Worm (Caenorhabditis elegans): ENCODE measurements around the gene ZK1320.5.

Gene ZK1320.5

ce11 chrII:9651700-9652099 lies 13.8 kb downstream of the ZK1320.5 start, which contains the start of gene ZK1307.4:
Gene ZK1307.4 (minus strand): TSS chrII:9651800.
- no peak for TF ChIP-seq hlh-12 (tag; optimal IDR thresholded peaks at IDR 0.05)
- no peak for TF ChIP-seq F49E8.2 (tag; optimal IDR thresholded peaks at IDR 0.05; ENCODE audit: insufficient read depth)
- no peak for TF ChIP-seq repo-1 (tag; optimal IDR thresholded peaks at IDR 0.05)
- TF ChIP-seq madf-10 (tag; optimal IDR thresholded peaks at IDR 0.05): no peak
- TF ChIP-seq K12H6.12 (tag; optimal IDR thresholded peaks at IDR 0.05): no peak
- TF ChIP-seq unc-62 (GFP tag; optimal IDR thresholded peaks at IDR 0.05): no peak
- TF ChIP-seq Y67H2A.10 (GFP tag; conservative IDR thresholded peaks at IDR 0.05): no peak

DNA sequence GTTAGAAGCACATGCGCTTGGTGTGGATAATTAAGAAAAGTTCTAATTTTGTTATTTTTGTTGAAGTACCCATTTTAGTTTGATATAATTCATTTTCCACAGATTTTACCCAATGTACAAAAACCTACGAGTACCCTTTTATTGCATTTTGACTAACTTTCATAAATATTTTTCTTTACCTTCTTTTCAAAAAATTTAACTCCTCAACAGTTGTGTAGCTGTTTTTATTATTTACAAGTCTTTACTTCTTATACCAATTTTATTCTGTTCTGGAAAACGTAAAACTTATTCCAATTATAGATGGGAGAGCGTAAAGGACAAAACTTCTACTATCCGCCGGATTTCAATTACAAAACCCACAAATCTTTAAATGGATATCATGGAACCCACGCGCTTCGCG lies 16.3 kb downstream of the ZK1320.5 start, which contains the start of gene ZK1307.9:
Gene ZK1307.9, plus strand, starts transcription at position 301 of the 400 bp plus-strand sequence.
- TF ChIP-seq lsl-1 (GFP tag; optimal IDR thresholded peaks at IDR 0.05) (no peak), ama-1 (optimal IDR thresholded peaks at IDR 0.05) (peak; percentile 21), ama-1 (GFP tag; optimal IDR thresholded peaks at IDR 0.05) (no peak), xnd-1 (tag; optimal IDR thresholded peaks at IDR 0.05) (no peak), F52B5.7 (tag; optimal IDR thresholded peaks at IDR 0.05) (no peak), hmg-1.2 (GFP tag; IDR thresholded peaks at IDR 0.05) (0 out of 2 replicates have a peak, but pooled peaks have one; percentile 18), madf-6 (GFP tag; IDR thresholded peaks at IDR 0.05) (peak; percentile 39; the same call in 1 of the 2 replicates), pha-4 (tag; optimal IDR thresholded peaks at IDR 0.05) (no peak)

DNA sequence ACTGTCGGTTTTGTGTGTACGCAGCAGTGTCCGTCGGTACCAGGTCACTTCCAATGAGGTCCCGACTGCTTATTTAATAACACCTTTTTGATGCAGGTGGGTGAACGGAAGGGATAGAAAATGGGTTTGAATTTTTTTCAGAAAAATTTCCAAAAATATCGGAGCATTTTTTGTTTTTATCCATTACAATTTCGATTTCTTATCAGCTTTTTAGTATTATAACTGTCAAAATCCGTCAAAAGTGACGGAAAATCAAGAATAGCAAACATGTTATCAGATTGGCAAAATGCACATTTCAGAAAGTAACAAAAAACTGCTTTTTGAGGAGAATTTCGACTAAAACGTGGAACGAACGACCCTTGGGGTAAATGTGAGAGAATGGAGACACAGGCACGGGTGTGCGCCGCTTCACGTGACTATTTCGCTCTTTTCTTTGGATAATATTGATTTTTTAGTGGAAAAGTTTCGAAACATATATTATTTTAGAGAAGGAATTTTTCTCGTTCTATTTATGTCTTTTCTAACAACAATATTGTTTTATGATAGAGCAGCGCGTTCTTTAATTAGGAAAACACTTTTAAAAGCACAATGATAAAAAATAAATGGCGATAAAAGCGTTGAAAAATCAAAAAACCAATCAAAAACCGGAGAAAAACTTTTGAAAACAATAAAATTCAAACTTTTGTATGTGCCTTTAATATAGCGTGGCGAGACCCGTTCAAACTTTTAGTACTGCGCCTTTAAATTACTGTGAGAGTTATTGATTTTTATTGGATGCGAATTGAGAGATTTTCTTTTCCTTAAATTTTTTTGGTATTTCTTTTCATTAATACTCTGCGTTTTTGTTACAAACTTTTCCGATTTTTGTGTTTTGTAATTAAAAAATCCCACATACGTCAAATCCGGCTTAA lies 18.3 kb downstream of the ZK1320.5 start, which contains the start of gene sqv-8:
Gene sqv-8, plus strand, starts transcription at position 51 of the 911 bp plus-strand sequence.
- TF ChIP-seq tbp1 (GFP tag; optimal IDR thresholded peaks at IDR 0.05) (no peak), lir-1 (GFP tag; conservative IDR thresholded peaks at IDR 0.05) (no peak), madf-6 (GFP tag; IDR thresholded peaks at IDR 0.05) (peak; percentile 97), somi-1 (GFP tag; optimal IDR thresholded peaks at IDR 0.05) (no peak), sptf-2 (GFP tag; optimal IDR thresholded peaks at IDR 0.05) (no peak), tbx-9 (tag; optimal IDR thresholded peaks at IDR 0.05; ENCODE audit: borderline replicate concordance) (no peak), F55B11.4 (tag; optimal IDR thresholded peaks at IDR 0.05; ENCODE audit: borderline replicate concordance, insufficient read depth) (no peak), nhr-179 (tag; optimal IDR thresholded peaks at IDR 0.05) (no peak), F10E7.11 (tag; optimal IDR thresholded peaks at IDR 0.05) (no peak), atf-7 (tag; optimal IDR thresholded peaks at IDR 0.05) (no peak), madf-3 (GFP tag; IDR thresholded peaks at IDR 0.05) (no peak), unc-62 (GFP tag; optimal IDR thresholded peaks at IDR 0.05) (peak; percentile 28), D2030.7 (GFP tag; IDR thresholded peaks at IDR 0.05) (peak; percentile 62; the same call in 1 of the 2 replicates), lin-35 (GFP tag; optimal IDR thresholded peaks at IDR 0.05) (no peak), ztf-6 (GFP tag; IDR thresholded peaks at IDR 0.05) (no peak), ceh-79 (tag; optimal IDR thresholded peaks at IDR 0.05) (no peak), rec-8 (tag; optimal IDR thresholded peaks at IDR 0.05) (no peak), F57A8.1 (GFP tag; optimal IDR thresholded peaks at IDR 0.05) (no peak), ztf-25 (GFP tag; IDR thresholded peaks at IDR 0.05) (no peak), F49E8.2 (tag; optimal IDR thresholded peaks at IDR 0.05; ENCODE audit: insufficient read depth) (peak; percentile 11), pha-4 (tag; optimal IDR thresholded peaks at IDR 0.05) (no peak), nhr-27 (tag; optimal IDR thresholded peaks at IDR 0.05) (no peak), ets-4 (GFP tag; optimal IDR thresholded peaks at IDR 0.05) (no peak), dox-1 (GFP tag; IDR thresholded peaks at IDR 0.05) (0 out of 2 replicates have a peak, but pooled peaks have one; percentile 17), F22D6.2 (tag; optimal IDR thresholded peaks at IDR 0.05) (no peak), hlh-12 (tag; optimal IDR thresholded peaks at IDR 0.05) (no peak), F52B5.7 (tag; optimal IDR thresholded peaks at IDR 0.05) (no peak), B0261.1 (tag; optimal IDR thresholded peaks at IDR 0.05) (no peak), ztf-3 (GFP tag; optimal IDR thresholded peaks at IDR 0.05) (no peak), egl-18 (GFP tag; IDR thresholded peaks at IDR 0.05) (no peak), Y79H2A.3 (GFP tag; conservative IDR thresholded peaks at IDR 0.05) (no peak), akir-1 (GFP tag; optimal IDR thresholded peaks at IDR 0.05) (no peak), ztf-18 (tag; optimal IDR thresholded peaks at IDR 0.05) (no peak), athp-1 (tag; optimal IDR thresholded peaks at IDR 0.05) (no peak)
